Worm (Caenorhabditis elegans) whole organism, midembryonic: Measurements from ENCODE around the gene wht-3.

ENCODE experiments used
- T22C8.4 ChIP-seq: fragments of 200-800 bp; sonication (Bioruptor generic); IDR thresholded peaks from 2 replicates; pipeline ENCODE4 v1.3.6; 2022; ENCODE audit warnings: missing genetic modification characterization, missing compliant biosample characterization
- cog-1 ChIP-seq: sonication (generic microtip); optimal IDR thresholded peaks from 2 replicates; lab custom pipeline; 2016; ENCODE audit warnings: missing genetic modification characterization, missing compliant biosample characterization
- tab-1 ChIP-seq: fragments of 200-800 bp; sonication (Bioruptor generic); IDR thresholded peaks from 2 replicates; pipeline ENCODE4 v1.3.6; 2022; ENCODE audit warnings: missing genetic modification characterization, missing compliant biosample characterization
- ztf-23 ChIP-seq: fragments of 200-800 bp; sonication (Bioruptor generic); IDR thresholded peaks from 2 replicates; pipeline ENCODE4 v1.3.6; 2022; ENCODE audit warnings: missing genetic modification reagents, missing genetic modification characterization, missing compliant biosample characterization
- ztf-29 ChIP-seq: fragments of 200-800 bp; sonication (Bioruptor generic); IDR thresholded peaks from 2 replicates; pipeline ENCODE4 v1.3.6; 2022; ENCODE audit warnings: missing genetic modification reagents, missing genetic modification characterization, missing compliant biosample characterization

DNA sequence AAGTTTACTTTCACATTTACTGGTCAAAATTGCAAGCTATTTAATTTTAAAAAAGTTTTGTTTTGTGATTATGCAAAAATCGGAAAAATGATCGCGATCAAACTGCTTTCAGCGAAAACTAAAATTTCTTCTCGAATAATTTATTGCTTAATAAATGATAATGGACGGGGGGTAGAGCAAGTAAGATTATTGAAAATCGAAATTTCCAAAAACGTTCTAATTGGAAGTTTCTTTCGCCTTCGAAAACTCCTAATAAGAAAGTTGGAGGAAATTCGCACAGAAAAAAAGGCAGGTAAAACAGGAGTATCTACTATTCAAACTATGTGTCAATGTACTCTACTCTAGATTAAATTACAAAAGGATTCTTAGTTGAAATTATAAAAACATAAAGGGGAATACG is 20.8 kb upstream of the wht-3 start:
- no peak for TF ChIP-seq ztf-23 (GFP tag; lab: Robert Waterston, UW)
- TF ChIP-seq ztf-29 (GFP tag; lab: Robert Waterston, UW) = no peak
- TF ChIP-seq T22C8.4 (GFP tag; lab: Robert Waterston, UW) = no peak
- no peak for TF ChIP-seq cog-1 (tag; lab: Kevin White, UChicago)
- TF ChIP-seq tab-1 (GFP tag; lab: Robert Waterston, UW) = no peak
